Fruit fly (Drosophila melanogaster): Measurements from ENCODE around the gene Srr.

Gene Srr

dm6 chr3R:9351415-9352379 lies 13.5 kb upstream of the Srr start (continued):
- TF ChIP-seq Hr39 (GFP tag; optimal IDR thresholded peaks at IDR 0.05) (peak; percentile 56), CG34406 (GFP tag; optimal IDR thresholded peaks at IDR 0.05) (peak; percentile 51), net (GFP tag; optimal IDR thresholded peaks at IDR 0.05) (peak; percentile 83), CG6792 (GFP tag; optimal IDR thresholded peaks at IDR 0.05) (peak; percentile 4), ss (GFP tag; optimal IDR thresholded peaks at IDR 0.05) (peak in 1 of 2 experiments; percentile 25), CG8319 (GFP tag; optimal IDR thresholded peaks at IDR 0.05) (no peak), Lpt (GFP tag; optimal IDR thresholded peaks at IDR 0.05) (peak; percentile 67), Sox14 (GFP tag; optimal IDR thresholded peaks at IDR 0.05) (peak; percentile 67), CG3032 (tag; optimal IDR thresholded peaks at IDR 0.05) (peak; percentile 29), topi (GFP tag; optimal IDR thresholded peaks at IDR 0.05) (peak; percentile 57), CG6276 (GFP tag; optimal IDR thresholded peaks at IDR 0.05) (peak; percentile 54), CG8632 (GFP tag; optimal IDR thresholded peaks at IDR 0.05) (peak; percentile 58), lz (GFP tag; optimal IDR thresholded peaks at IDR 0.05) (peak; percentile 17), CG11294 (GFP tag; IDR thresholded peaks at IDR 0.05) (no peak), eg (GFP tag; IDR thresholded peaks at IDR 0.05) (no peak), CG6854 (GFP tag; optimal IDR thresholded peaks at IDR 0.05) (no peak), Ets21C (GFP tag; optimal IDR thresholded peaks at IDR 0.05) (peak; percentile 25), acj6 (GFP tag; optimal IDR thresholded peaks at IDR 0.05) (peak; percentile 73), Eip78C (GFP tag) (peak; percentile 91), fkh (GFP tag; optimal IDR thresholded peaks at IDR 0.05) (peak; percentile 95), svp (GFP tag) (peak; percentile 72), fd59A (GFP tag; optimal IDR thresholded peaks at IDR 0.05) (peak; percentile 28), spab (GFP tag; optimal IDR thresholded peaks at IDR 0.05) (peak; percentile 50), fd85E (GFP tag; optimal IDR thresholded peaks at IDR 0.05) (peak; percentile 44), CG1621 (tag; optimal IDR thresholded peaks at IDR 0.05) (peak; percentile 17), vri (GFP tag; optimal IDR thresholded peaks at IDR 0.05) (peak; percentile 92), CG6808 (GFP tag; optimal IDR thresholded peaks at IDR 0.05) (peak; percentile 33), cyc (GFP tag; optimal IDR thresholded peaks at IDR 0.05) (peak; percentile 45), CG10631 (GFP tag; optimal IDR thresholded peaks at IDR 0.05) (peak; percentile 70), OdsH (GFP tag; optimal IDR thresholded peaks at IDR 0.05) (peak; percentile 76), CG11762 (GFP tag; optimal IDR thresholded peaks at IDR 0.05; ENCODE audit: insufficient read depth) (peak; percentile 61), Ets96B (tag; optimal IDR thresholded peaks at IDR 0.05) (peak; percentile 58), CG3919 (GFP tag; optimal IDR thresholded peaks at IDR 0.05) (peak; percentile 76), salr (GFP tag; optimal IDR thresholded peaks at IDR 0.05) (peak in 1 of 2 experiments; percentile 81), CG11902 (GFP tag; optimal IDR thresholded peaks at IDR 0.05) (peak; percentile 10), Eip93F (GFP tag; optimal IDR thresholded peaks at IDR 0.05) (peak; percentile 18), Hr4 (GFP tag; optimal IDR thresholded peaks at IDR 0.05) (peak; percentile 89), CG9139 (GFP tag; optimal IDR thresholded peaks at IDR 0.05) (peak; percentile 10), CG6163 (GFP tag; IDR thresholded peaks at IDR 0.05) (no peak)

- peak; percentile 14 for TF ChIP-seq dsx (GFP tag; optimal IDR thresholded peaks at IDR 0.05; ENCODE audit: poor library complexity, severe bottlenecking)
- TF ChIP-seq CG8319 (GFP tag; optimal IDR thresholded peaks at IDR 0.05) = no peak
Measured at dm6 chr3R:9352595-9353275, 12.5 kb upstream of the Srr start.

Data from whole organism, prepupa.